Fruit fly (Drosophila melanogaster) whole organism, embryonic: ENCODE results near the gene CG7582.
A peak's percentile ranks its signal among the peaks of the same experiment; 100 is the strongest.

Experiments used
- ATbp ChIP-seq: fragments of 200-800 bp; sonication (Bioruptor generic); optimal IDR thresholded peaks from 2 replicates; lab custom pipeline; 2017; ENCODE audit warnings: missing biosample characterization, mild to moderate bottlenecking, missing genetic modification characterization, missing genetic modification reagents
- C15 ChIP-seq: fragments of 200-800 bp; sonication (Bioruptor generic); IDR thresholded peaks from 3 replicates; pipeline ENCODE4 v1.3.6; 2022; ENCODE audit warnings: missing biosample characterization, missing genetic modification characterization
- CG10209 ChIP-seq: fragments of 200-800 bp; sonication (Bioruptor generic); optimal IDR thresholded peaks from 3 replicates; lab custom pipeline; 2017; ENCODE audit warnings: missing biosample characterization, mild to moderate bottlenecking, missing genetic modification characterization, missing genetic modification reagents
- CG11093 ChIP-seq: fragments of 200-800 bp; sonication (Bioruptor generic); IDR thresholded peaks from 3 replicates; pipeline ENCODE4 v1.3.6; 2022; ENCODE audit warnings: missing biosample characterization, missing genetic modification characterization
- CG11398 ChIP-seq: fragments of 200-800 bp; sonication (Bioruptor generic); optimal IDR thresholded peaks from 2 replicates; lab custom pipeline; 2016; ENCODE audit warnings: missing biosample characterization, missing genetic modification characterization
- CG15601 ChIP-seq: fragments of 200-800 bp; sonication (Bioruptor generic); optimal IDR thresholded peaks from 3 replicates; lab custom pipeline; 2019; ENCODE audit warnings: missing biosample characterization, mild to moderate bottlenecking, missing genetic modification characterization, moderate library complexity
- CG1603 ChIP-seq: fragments of 200-800 bp; sonication (Bioruptor generic); optimal IDR thresholded peaks from 2 replicates; lab custom pipeline; 2019; ENCODE audit warnings: missing biosample characterization, mild to moderate bottlenecking, missing genetic modification characterization, moderate library complexity
- CG17186 ChIP-seq: fragments of 200-800 bp; sonication (Bioruptor generic); optimal IDR thresholded peaks from 3 replicates; lab custom pipeline; 2017; ENCODE audit warnings: missing biosample characterization, missing genetic modification reagents, missing genetic modification characterization
- CG17359 ChIP-seq: fragments of 200-800 bp; sonication (Bioruptor generic); optimal IDR thresholded peaks from 3 replicates; lab custom pipeline; 2018; ENCODE audit warnings: missing biosample characterization, mild to moderate bottlenecking, missing genetic modification characterization, moderate library complexity
- CG17568 ChIP-seq: fragments of 200-800 bp; sonication (Bioruptor generic); optimal IDR thresholded peaks from 2 replicates; lab custom pipeline; 2018; ENCODE audit warnings: missing biosample characterization, mild to moderate bottlenecking, missing genetic modification characterization, moderate library complexity
- CG3163 ChIP-seq: fragments of 200-800 bp; sonication (Bioruptor generic); optimal IDR thresholded peaks from 3 replicates; lab custom pipeline; 2016; ENCODE audit warnings: missing biosample characterization, missing genetic modification characterization
- CG6854 ChIP-seq: fragments of 200-800 bp; sonication (Bioruptor generic); optimal IDR thresholded peaks from 3 replicates; lab custom pipeline; 2017; ENCODE audit warnings: missing biosample characterization, mild to moderate bottlenecking, missing genetic modification characterization
- CG9437 ChIP-seq: fragments of 200-800 bp; sonication (Bioruptor generic); optimal IDR thresholded peaks from 2 replicates; lab custom pipeline; 2018; ENCODE audit warnings: missing biosample characterization, mild to moderate bottlenecking, missing genetic modification characterization
- CG9727 ChIP-seq: fragments of 200-800 bp; sonication (Bioruptor generic); optimal IDR thresholded peaks from 3 replicates; lab custom pipeline; 2017; ENCODE audit warnings: missing biosample characterization, mild to moderate bottlenecking, missing genetic modification characterization
- Dad ChIP-seq: fragments of 200-800 bp; sonication (Bioruptor generic); optimal IDR thresholded peaks from 3 replicates; lab custom pipeline; 2016; ENCODE audit warnings: missing biosample characterization, missing genetic modification characterization
- Ets65A ChIP-seq: fragments of 200-800 bp; sonication (Bioruptor generic); peaks from one replicate; lab custom pipeline; 2016; ENCODE audit warnings: missing biosample characterization, missing genetic modification characterization
- Med ChIP-seq: fragments of 200-800 bp; sonication (Bioruptor generic); peaks from one replicate; lab custom pipeline; 2016; ENCODE audit warnings: missing biosample characterization, missing genetic modification characterization, mild to moderate bottlenecking, inconsistent platforms, moderate library complexity
- NC2β ChIP-seq: fragments of 200-800 bp; sonication (Bioruptor generic); optimal IDR thresholded peaks from 2 replicates; lab custom pipeline; 2016; ENCODE audit warnings: missing biosample characterization, missing genetic modification characterization
- Oaz ChIP-seq: fragments of 200-800 bp; sonication (Bioruptor generic); IDR thresholded peaks from 2 replicates; pipeline ENCODE4 v1.3.6; 2022; ENCODE audit warnings: missing biosample characterization, missing genetic modification characterization
- PHDP ChIP-seq: fragments of 200-800 bp; sonication (Bioruptor generic); optimal IDR thresholded peaks from 3 replicates; lab custom pipeline; 2018; ENCODE audit warnings: missing biosample characterization, mild to moderate bottlenecking, missing genetic modification characterization, moderate library complexity
- Poxn ChIP-seq: fragments of 200-800 bp; sonication (Bioruptor generic); IDR thresholded peaks from 2 replicates; pipeline ENCODE4 v1.3.6; 2022; ENCODE audit warnings: missing biosample characterization, missing genetic modification characterization
- Spps ChIP-seq: fragments of 200-800 bp; sonication (Bioruptor generic); optimal IDR thresholded peaks from 2 replicates; lab custom pipeline; 2018; ENCODE audit warnings: missing biosample characterization, mild to moderate bottlenecking, missing genetic modification characterization
- Xbp1 ChIP-seq: fragments of 200-800 bp; sonication (Bioruptor generic); optimal IDR thresholded peaks from 3 replicates; lab custom pipeline; 2016; ENCODE audit warnings: missing biosample characterization, mild to moderate bottlenecking, missing genetic modification characterization
- Xrp1 ChIP-seq: fragments of 200-800 bp; sonication (Bioruptor generic); IDR thresholded peaks from 2 replicates; pipeline ENCODE4 v1.3.6; 2022; ENCODE audit warnings: missing biosample characterization, missing genetic modification characterization
- abd-A ChIP-seq: fragments of 200-800 bp; sonication (Bioruptor generic); optimal IDR thresholded peaks from 3 replicates; lab custom pipeline; 2019; ENCODE audit warnings: missing biosample characterization, mild to moderate bottlenecking, missing genetic modification characterization, moderate library complexity
- aop ChIP-seq: fragments of 200-800 bp; sonication (Bioruptor generic); IDR thresholded peaks from 2 replicates; pipeline ENCODE4 v1.3.6; 2022; ENCODE audit warnings: missing biosample characterization, missing genetic modification characterization
- ato ChIP-seq: fragments of 200-800 bp; sonication (Bioruptor generic); IDR thresholded peaks from 2 replicates; pipeline ENCODE4 v1.3.6; 2022; ENCODE audit warnings: missing biosample characterization, missing genetic modification characterization; ENCODE audit not compliant: partially characterized antibody
- br ChIP-seq: fragments of >200 bp; optimal IDR thresholded peaks from 2 replicates; lab custom pipeline; 2017
- ewg ChIP-seq: fragments of 200-800 bp; sonication (Bioruptor generic); optimal IDR thresholded peaks from 3 replicates; lab custom pipeline; 2017; ENCODE audit warnings: mild to moderate bottlenecking, missing biosample characterization, missing genetic modification reagents, missing genetic modification characterization
- hth ChIP-seq: fragments of >200 bp; optimal IDR thresholded peaks from 2 replicates; lab custom pipeline; 2017; ENCODE audit warnings: inconsistent platforms
- insv ChIP-seq, 2 experiments: fragments of 200-800 bp; sonication (Bioruptor generic); optimal IDR thresholded peaks; 3 replicates each; lab custom pipeline; 2016 to 2018; ENCODE audit warnings: missing biosample characterization in 2 of 2, missing genetic modification characterization in 2 of 2
- mld ChIP-seq: fragments of 200-800 bp; sonication (Bioruptor generic); IDR thresholded peaks from 3 replicates; pipeline ENCODE4 v1.3.6; 2022; ENCODE audit warnings: missing biosample characterization, missing genetic modification characterization; ENCODE audit not compliant: partially characterized antibody
- nmo ChIP-seq: fragments of 200-800 bp; sonication (Bioruptor generic); optimal IDR thresholded peaks from 2 replicates; lab custom pipeline; 2018; ENCODE audit warnings: missing biosample characterization, mild to moderate bottlenecking, missing genetic modification characterization, moderate library complexity
- pb ChIP-seq: fragments of 200-800 bp; sonication (Bioruptor generic); optimal IDR thresholded peaks from 3 replicates; lab custom pipeline; 2016; ENCODE audit warnings: missing biosample characterization, missing genetic modification characterization
- rib ChIP-seq: fragments of 200-800 bp; sonication (Bioruptor generic); IDR thresholded peaks from 2 replicates; pipeline ENCODE4 v1.3.6; 2022; ENCODE audit warnings: missing biosample characterization, missing genetic modification characterization
- schlank ChIP-seq: fragments of 200-800 bp; sonication (Bioruptor generic); optimal IDR thresholded peaks from 2 replicates; lab custom pipeline; 2018; ENCODE audit warnings: missing biosample characterization, mild to moderate bottlenecking, missing genetic modification characterization
- so ChIP-seq: fragments of 200-800 bp; sonication (Bioruptor generic); IDR thresholded peaks from 3 replicates; pipeline ENCODE4 v1.3.6; 2022; ENCODE audit warnings: missing biosample characterization, missing genetic modification characterization
- sr ChIP-seq: fragments of 200-800 bp; sonication (Bioruptor generic); IDR thresholded peaks from 3 replicates; pipeline ENCODE4 v1.3.6; 2022; ENCODE audit warnings: missing biosample characterization, missing genetic modification characterization
- stc ChIP-seq: fragments of 200-800 bp; sonication (Bioruptor generic); IDR thresholded peaks from 2 replicates; pipeline ENCODE4 v1.3.6; 2022; ENCODE audit warnings: missing biosample characterization, missing genetic modification characterization
- stwl ChIP-seq: fragments of 200-800 bp; sonication (Bioruptor generic); optimal IDR thresholded peaks from 3 replicates; lab custom pipeline; 2018; ENCODE audit warnings: missing biosample characterization, mild to moderate bottlenecking, missing genetic modification characterization, moderate library complexity
- tap ChIP-seq: fragments of 200-800 bp; optimal IDR thresholded peaks from 3 replicates; lab custom pipeline; 2019; ENCODE audit warnings: missing biosample characterization, mild to moderate bottlenecking, missing genetic modification characterization, moderate library complexity
- tin ChIP-seq: fragments of 200-800 bp; sonication (Bioruptor generic); optimal IDR thresholded peaks from 3 replicates; lab custom pipeline; 2016; ENCODE audit warnings: missing biosample characterization, missing genetic modification characterization
- unpg ChIP-seq: fragments of 200-800 bp; sonication (Bioruptor generic); optimal IDR thresholded peaks from 3 replicates; lab custom pipeline; 2018; ENCODE audit warnings: missing biosample characterization, mild to moderate bottlenecking, missing genetic modification characterization, moderate library complexity
- zen2 ChIP-seq: fragments of 200-800 bp; sonication (Bioruptor generic); IDR thresholded peaks from 3 replicates; pipeline ENCODE4 v1.3.6; 2022; ENCODE audit warnings: missing biosample characterization, missing genetic modification characterization; ENCODE audit not compliant: partially characterized antibody

The CG7582 gene

DNA sequence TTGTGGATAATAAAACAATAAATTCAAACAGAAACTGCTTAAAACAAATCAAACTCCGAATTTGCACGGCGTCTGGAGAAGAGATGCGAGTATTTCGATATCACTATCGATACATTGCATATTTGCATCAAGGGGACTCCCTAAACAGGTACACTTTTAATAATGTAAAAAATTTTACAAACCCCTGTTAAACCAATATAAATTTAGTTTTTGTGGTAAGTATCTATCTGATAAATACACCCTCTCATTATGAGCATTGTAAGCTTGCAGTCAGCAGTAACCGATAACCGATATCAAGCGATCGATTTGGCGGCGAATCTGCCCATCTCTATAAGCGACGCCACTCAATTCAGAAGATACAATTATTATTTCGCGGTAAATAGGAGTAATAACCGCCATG lies 6.7 kb downstream of the CG7582 start, which contains the start of the genes Bub3 and Cap-D2 (continued):
- TF ChIP-seq CG9437 (GFP tag; lab: Kevin White, UChicago) (peak; percentile 31), so (GFP tag; lab: Robert Waterston, UW) (no peak)

- TF ChIP-seq rib (GFP tag; lab: Robert Waterston, UW) (no peak), CG6854 (no peak), CG17359 (tag; lab: Kevin White, UChicago) (no peak), ATbp (GFP tag; lab: Kevin White, UChicago) (no peak), ato (GFP tag; lab: Robert Waterston, UW) (no peak), Poxn (no peak), CG17186 (GFP tag; lab: Kevin White, UChicago) (no peak), CG3163 (GFP tag; lab: Kevin White, UChicago) (no peak), unpg (GFP tag; lab: Kevin White, UChicago) (no peak), CG1603 (no peak), Oaz (GFP tag; lab: Robert Waterston, UW) (no peak), pb (GFP tag; lab: Kevin White, UChicago) (no peak), stwl (tag; lab: Kevin White, UChicago) (no peak), hth (lab: Kevin White, UChicago) (no peak), abd-A (tag; lab: Kevin White, UChicago) (no peak), tap (tag; lab: Kevin White, UChicago) (no peak), Dad (GFP tag; lab: Kevin White, UChicago) (no peak), Ets65A (GFP tag; lab: Kevin White, UChicago) (no peak), NC2β (no peak)
These were observed 9.9 kb downstream of the CG7582 start, which contains the start of gene ppk19 for dm6 chr3R:29672156-29672555. TSS of gene ppk19 (plus strand) at chr3R:29672456.

dm6 chr3R:29671060-29671707 lies 10.9 kb downstream of the CG7582 start, which contains the start of gene Obp99a:
TSS of gene Obp99a (plus strand) at chr3R:29671657.
- TF ChIP-seq schlank (no peak), Med (GFP tag; lab: Kevin White, UChicago) (peak; percentile 38), insv (GFP tag; optimal IDR thresholded peaks at IDR 0.05; lab: Kevin White, UChicago) (peak in 1 of 2 experiments; percentile 17), Spps (tag; lab: Kevin White, UChicago) (no peak), br (lab: Kevin White, UChicago) (no peak), CG10209 (GFP tag; lab: Kevin White, UChicago) (no peak), Xbp1 (no peak), CG9727 (no peak), CG17568 (GFP tag; lab: Kevin White, UChicago) (no peak), nmo (GFP tag; lab: Kevin White, UChicago) (peak; percentile 8)

DNA sequence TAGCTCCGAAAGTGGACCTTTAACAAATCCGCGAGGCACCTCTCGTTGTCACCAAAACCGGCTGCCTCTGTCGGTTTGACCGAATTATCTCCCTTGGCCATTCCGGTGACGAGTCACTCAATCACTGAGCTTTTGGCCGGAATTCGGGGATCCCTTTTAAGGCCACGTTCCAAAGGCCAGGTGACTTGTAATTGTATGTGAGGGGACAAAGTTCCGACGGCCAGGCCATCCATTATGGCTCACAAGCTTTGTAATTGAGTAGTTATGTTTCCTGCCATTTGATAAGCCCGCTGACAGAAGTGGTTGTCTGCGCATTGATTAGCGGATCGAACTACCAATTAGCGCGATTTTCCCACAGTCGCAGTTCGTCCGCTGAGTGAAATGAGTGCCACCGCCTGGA lies 13.3 kb downstream of the CG7582 start, which contains the start of the genes ppk20 and ppk30:
Gene ppk20, minus strand, starts transcription at position 101 of the 400 bp plus-strand sequence.
Gene ppk30, plus strand, starts transcription at position 373 of the 400 bp plus-strand sequence.
- no peak for TF ChIP-seq CG11398 (GFP tag; lab: Kevin White, UChicago)
- no peak for TF ChIP-seq ewg (GFP tag; lab: Kevin White, UChicago)
- no peak for TF ChIP-seq CG15601 (tag; lab: Kevin White, UChicago)
- TF ChIP-seq Xrp1 (GFP tag; lab: Robert Waterston, UW) = no peak
- no peak for TF ChIP-seq aop (GFP tag; lab: Robert Waterston, UW)
- no peak for TF ChIP-seq sr (GFP tag; lab: Robert Waterston, UW)
- TF ChIP-seq PHDP (tag; lab: Kevin White, UChicago) = no peak
- TF ChIP-seq tin (GFP tag; lab: Kevin White, UChicago) = no peak
- TF ChIP-seq zen2 (GFP tag; lab: Robert Waterston, UW) = no peak
- TF ChIP-seq C15 (GFP tag; lab: Robert Waterston, UW) = no peak
- no peak for TF ChIP-seq mld (GFP tag; lab: Robert Waterston, UW)
- no peak for TF ChIP-seq stc (GFP tag; lab: Robert Waterston, UW)
- TF ChIP-seq CG11093 = no peak
